Fruit fly (Drosophila melanogaster) whole organism, embryonic: ENCODE measurements around the gene CG6983.

Source experiments
- C15 ChIP-seq: fragments of 200-800 bp; sonication (Bioruptor generic); IDR thresholded peaks from 3 replicates; pipeline ENCODE4 v1.3.6; 2022; ENCODE audit warnings: missing biosample characterization, missing genetic modification characterization
- CG10462 ChIP-seq: fragments of 200-800 bp; sonication (Bioruptor generic); optimal IDR thresholded peaks from 2 replicates; lab custom pipeline; 2016; ENCODE audit warnings: missing biosample characterization, missing genetic modification characterization
- CG12236 ChIP-seq: fragments of 200-800 bp; sonication (Bioruptor generic); optimal IDR thresholded peaks from 2 replicates; lab custom pipeline; 2016; ENCODE audit warnings: missing biosample characterization, missing genetic modification characterization
- CG13296 ChIP-seq: fragments of 200-800 bp; sonication (Bioruptor generic); optimal IDR thresholded peaks from 3 replicates; lab custom pipeline; 2018; ENCODE audit warnings: missing biosample characterization, mild to moderate bottlenecking, missing genetic modification characterization
- CG14860 ChIP-seq: fragments of 200-800 bp; sonication (Bioruptor generic); IDR thresholded peaks from 3 replicates; pipeline ENCODE4 v1.3.6; 2022; ENCODE audit warnings: missing biosample characterization, missing genetic modification characterization; ENCODE audit not compliant: partially characterized antibody
- CG15011 ChIP-seq: fragments of 200-800 bp; sonication (Bioruptor generic); optimal IDR thresholded peaks from 3 replicates; lab custom pipeline; 2018; ENCODE audit warnings: missing biosample characterization, mild to moderate bottlenecking, missing genetic modification characterization
- CG16863 ChIP-seq: fragments of 200-800 bp; sonication (Bioruptor generic); optimal IDR thresholded peaks from 3 replicates; lab custom pipeline; 2016; ENCODE audit warnings: missing biosample characterization, missing genetic modification characterization
- CG17802 ChIP-seq: fragments of 200-800 bp; sonication (Bioruptor generic); optimal IDR thresholded peaks from 2 replicates; lab custom pipeline; 2018; ENCODE audit warnings: missing biosample characterization, mild to moderate bottlenecking, missing genetic modification characterization, moderate library complexity
- CG2120 ChIP-seq: fragments of 200-800 bp; sonication (Bioruptor generic); optimal IDR thresholded peaks from 3 replicates; lab custom pipeline; 2016; ENCODE audit warnings: missing biosample characterization, missing genetic modification characterization
- CG3065 ChIP-seq: fragments of 200-800 bp; sonication (Bioruptor generic); optimal IDR thresholded peaks from 2 replicates; lab custom pipeline; 2016; ENCODE audit warnings: missing biosample characterization, missing genetic modification characterization
- CG33213 ChIP-seq: fragments of 200-800 bp; sonication (Bioruptor generic); optimal IDR thresholded peaks from 3 replicates; lab custom pipeline; 2016; ENCODE audit warnings: missing biosample characterization, missing genetic modification characterization
- CG3726 ChIP-seq: fragments of 200-800 bp; sonication (Bioruptor generic); IDR thresholded peaks from 3 replicates; pipeline ENCODE4, ENCODE4 v1.3.6; 2022; ENCODE audit warnings: missing biosample characterization, missing genetic modification characterization
- CG3995 ChIP-seq: fragments of 200-800 bp; sonication (Bioruptor generic); optimal IDR thresholded peaks from 3 replicates; lab custom pipeline; 2016; ENCODE audit warnings: missing biosample characterization, missing genetic modification characterization
- CG4282 ChIP-seq: fragments of 200-800 bp; sonication (Bioruptor generic); optimal IDR thresholded peaks from 2 replicates; lab custom pipeline; 2016; ENCODE audit warnings: missing biosample characterization, missing genetic modification characterization
- CG4328 ChIP-seq: fragments of 200-800 bp; sonication (Bioruptor generic); optimal IDR thresholded peaks from 3 replicates; lab custom pipeline; 2017; ENCODE audit warnings: missing biosample characterization, missing genetic modification reagents, missing genetic modification characterization
- CG6175 ChIP-seq: fragments of 200-800 bp; sonication (Bioruptor generic); IDR thresholded peaks from 3 replicates; pipeline ENCODE4 v1.3.6; 2022; ENCODE audit warnings: missing biosample characterization, missing genetic modification characterization
- CG6654 ChIP-seq: fragments of 200-800 bp; sonication (Bioruptor generic); optimal IDR thresholded peaks from 2 replicates; lab custom pipeline; 2017; ENCODE audit warnings: missing biosample characterization, mild to moderate bottlenecking, missing genetic modification characterization
- CG7357 ChIP-seq: fragments of 200-800 bp; sonication (Bioruptor generic); IDR thresholded peaks from 3 replicates; pipeline ENCODE4 v1.3.6; 2022; ENCODE audit warnings: missing biosample characterization, missing genetic modification characterization
- CG7745 ChIP-seq: fragments of 200-800 bp; sonication (Bioruptor generic); optimal IDR thresholded peaks from 2 replicates; lab custom pipeline; 2018; ENCODE audit warnings: missing biosample characterization, mild to moderate bottlenecking, missing genetic modification characterization, moderate library complexity
- CG7786 ChIP-seq: fragments of 200-800 bp; sonication (Bioruptor generic); optimal IDR thresholded peaks from 2 replicates; lab custom pipeline; 2016; ENCODE audit warnings: missing biosample characterization, missing genetic modification characterization
- CTCF ChIP-seq: fragments of 200-800 bp; sonication (Bioruptor generic); optimal IDR thresholded peaks from 2 replicates; lab custom pipeline; 2017; ENCODE audit warnings: missing biosample characterization, mild to moderate bottlenecking, missing genetic modification characterization, moderate library complexity
- Drgx ChIP-seq: fragments of 200-800 bp; sonication (Bioruptor generic); IDR thresholded peaks from 2 replicates; pipeline ENCODE4 v1.3.6; 2022; ENCODE audit warnings: missing biosample characterization, missing genetic modification characterization
- ERR ChIP-seq: fragments of 200-800 bp; sonication (Bioruptor generic); optimal IDR thresholded peaks from 2 replicates; lab custom pipeline; 2016; ENCODE audit warnings: missing biosample characterization, missing genetic modification characterization
- Hmr ChIP-seq: fragments of 200-800 bp; sonication (Bioruptor generic); optimal IDR thresholded peaks from 3 replicates; lab custom pipeline; 2017; ENCODE audit warnings: mild to moderate bottlenecking, missing biosample characterization, missing genetic modification reagents, missing genetic modification characterization
- Hmx ChIP-seq: fragments of 200-800 bp; sonication (Bioruptor generic); optimal IDR thresholded peaks from 2 replicates; lab custom pipeline; 2016; ENCODE audit warnings: missing biosample characterization, missing genetic modification characterization
- Jarid2 ChIP-seq: fragments of 200-800 bp; sonication (Bioruptor generic); optimal IDR thresholded peaks from 3 replicates; lab custom pipeline; 2017; ENCODE audit warnings: mild to moderate bottlenecking, missing biosample characterization, missing genetic modification reagents, missing genetic modification characterization
- Lhr ChIP-seq: fragments of 200-800 bp; sonication (Bioruptor generic); optimal IDR thresholded peaks from 3 replicates; lab custom pipeline; 2017; ENCODE audit warnings: mild to moderate bottlenecking, missing biosample characterization, missing genetic modification reagents, missing genetic modification characterization
- Myb ChIP-seq: fragments of 200-800 bp; sonication (Bioruptor generic); optimal IDR thresholded peaks from 2 replicates; lab custom pipeline; 2016; ENCODE audit warnings: missing biosample characterization, missing genetic modification characterization
- Opbp ChIP-seq: fragments of 200-800 bp; sonication (Bioruptor generic); IDR thresholded peaks from 3 replicates; pipeline ENCODE4 v1.3.6; 2022; ENCODE audit warnings: missing biosample characterization, missing genetic modification characterization; ENCODE audit not compliant: partially characterized antibody
- Rx ChIP-seq: fragments of 200-800 bp; sonication (Bioruptor generic); IDR thresholded peaks from 2 replicates; pipeline ENCODE4 v1.3.6; 2022; ENCODE audit warnings: missing biosample characterization, missing genetic modification characterization
- Usf ChIP-seq: fragments of 200-800 bp; sonication (Bioruptor generic); optimal IDR thresholded peaks from 2 replicates; lab custom pipeline; 2017; ENCODE audit warnings: missing genotype, missing biosample characterization, missing genetic modification characterization
- ap ChIP-seq: fragments of 200-800 bp; sonication (Bioruptor generic); IDR thresholded peaks from 2 replicates; pipeline ENCODE4 v1.3.6; 2022; ENCODE audit warnings: missing biosample characterization, missing genetic modification characterization
- br ChIP-seq: fragments of >200 bp; optimal IDR thresholded peaks from 2 replicates; lab custom pipeline; 2017
- cato ChIP-seq: fragments of 200-800 bp; sonication (Bioruptor generic); optimal IDR thresholded peaks from 2 replicates; lab custom pipeline; 2016; ENCODE audit warnings: missing biosample characterization, missing genetic modification characterization, borderline replicate concordance
- da ChIP-seq: fragments of 200-800 bp; sonication (Bioruptor generic); optimal IDR thresholded peaks from 2 replicates; lab custom pipeline; 2016; ENCODE audit warnings: missing biosample characterization, missing genetic modification characterization
- danr ChIP-seq: fragments of 200-800 bp; sonication (Bioruptor generic); IDR thresholded peaks from 2 replicates; pipeline ENCODE4 v1.3.6; 2022; ENCODE audit warnings: missing biosample characterization, missing genetic modification characterization
- disco-r ChIP-seq: fragments of 200-800 bp; sonication (Bioruptor generic); optimal IDR thresholded peaks from 2 replicates; lab custom pipeline; 2016; ENCODE audit warnings: missing biosample characterization, missing genetic modification characterization
- exex ChIP-seq: fragments of 200-800 bp; sonication (Bioruptor generic); optimal IDR thresholded peaks from 4 replicates; lab custom pipeline; 2018; ENCODE audit warnings: missing biosample characterization, mild to moderate bottlenecking, missing genetic modification characterization, moderate library complexity
- gem ChIP-seq: fragments of 200-800 bp; sonication (Bioruptor generic); optimal IDR thresholded peaks from 2 replicates; lab custom pipeline; 2019; ENCODE audit warnings: missing biosample characterization, mild to moderate bottlenecking, missing genetic modification characterization, moderate library complexity
- hth ChIP-seq: fragments of >200 bp; optimal IDR thresholded peaks from 2 replicates; lab custom pipeline; 2017; ENCODE audit warnings: inconsistent platforms
- rib ChIP-seq: fragments of 200-800 bp; sonication (Bioruptor generic); IDR thresholded peaks from 2 replicates; pipeline ENCODE4 v1.3.6; 2022; ENCODE audit warnings: missing biosample characterization, missing genetic modification characterization
- sens ChIP-seq: fragments of 200-800 bp; sonication (Bioruptor generic); peaks from one replicate; lab custom pipeline; 2016; ENCODE audit warnings: missing biosample characterization, missing genetic modification characterization
- slbo ChIP-seq: fragments of 200-800 bp; sonication (Bioruptor generic); IDR thresholded peaks from 2 replicates; pipeline ENCODE4 v1.3.6; 2022; ENCODE audit warnings: missing biosample characterization, missing genetic modification characterization
- ssp ChIP-seq: fragments of 200-800 bp; sonication (Bioruptor generic); IDR thresholded peaks from 2 replicates; pipeline ENCODE4 v1.3.6; 2022; ENCODE audit warnings: missing biosample characterization, missing genetic modification characterization
- stwl ChIP-seq: fragments of 200-800 bp; sonication (Bioruptor generic); optimal IDR thresholded peaks from 3 replicates; lab custom pipeline; 2018; ENCODE audit warnings: missing biosample characterization, mild to moderate bottlenecking, missing genetic modification characterization, moderate library complexity
- sug ChIP-seq: fragments of 200-800 bp; optimal IDR thresholded peaks from 2 replicates; lab custom pipeline; 2019; ENCODE audit warnings: missing biosample characterization, mild to moderate bottlenecking, missing genetic modification characterization, moderate library complexity
- tio ChIP-seq: fragments of 200-800 bp; sonication (Bioruptor generic); optimal IDR thresholded peaks from 2 replicates; lab custom pipeline; 2017; ENCODE audit warnings: missing biosample characterization, missing genetic modification characterization, inconsistent platforms
- toy ChIP-seq: fragments of 200-800 bp; sonication (Bioruptor generic); IDR thresholded peaks from 2 replicates; pipeline ENCODE4 v1.3.6; 2022; ENCODE audit warnings: missing biosample characterization, missing genetic modification characterization
- trem ChIP-seq: fragments of 200-800 bp; optimal IDR thresholded peaks from 3 replicates; lab custom pipeline; 2019; ENCODE audit warnings: missing biosample characterization, mild to moderate bottlenecking, missing genetic modification characterization, moderate library complexity
- ttk ChIP-seq: fragments of 200-800 bp; sonication (Bioruptor generic); IDR thresholded peaks from 2 replicates; pipeline ENCODE4 v2.1.2; 2022; ENCODE audit warnings: missing biosample characterization, missing genetic modification characterization
- twi ChIP-seq: fragments of 200-800 bp; optimal IDR thresholded peaks from 2 replicates; lab custom pipeline; 2019; ENCODE audit warnings: missing biosample characterization, mild to moderate bottlenecking, missing genetic modification characterization, moderate library complexity
- vnd ChIP-seq: fragments of 200-800 bp; sonication (Bioruptor generic); IDR thresholded peaks from 3 replicates; pipeline ENCODE4 v1.3.6; 2022; ENCODE audit warnings: missing biosample characterization, missing genetic modification characterization; ENCODE audit not compliant: partially characterized antibody
- zen2 ChIP-seq: fragments of 200-800 bp; sonication (Bioruptor generic); IDR thresholded peaks from 3 replicates; pipeline ENCODE4 v1.3.6; 2022; ENCODE audit warnings: missing biosample characterization, missing genetic modification characterization; ENCODE audit not compliant: partially characterized antibody
- zfh1 ChIP-seq: fragments of 200-800 bp; sonication (Bioruptor generic); IDR thresholded peaks from 3 replicates; pipeline ENCODE4 v1.3.6; 2022; ENCODE audit warnings: missing biosample characterization, missing genetic modification characterization

The CG6983 gene

DNA sequence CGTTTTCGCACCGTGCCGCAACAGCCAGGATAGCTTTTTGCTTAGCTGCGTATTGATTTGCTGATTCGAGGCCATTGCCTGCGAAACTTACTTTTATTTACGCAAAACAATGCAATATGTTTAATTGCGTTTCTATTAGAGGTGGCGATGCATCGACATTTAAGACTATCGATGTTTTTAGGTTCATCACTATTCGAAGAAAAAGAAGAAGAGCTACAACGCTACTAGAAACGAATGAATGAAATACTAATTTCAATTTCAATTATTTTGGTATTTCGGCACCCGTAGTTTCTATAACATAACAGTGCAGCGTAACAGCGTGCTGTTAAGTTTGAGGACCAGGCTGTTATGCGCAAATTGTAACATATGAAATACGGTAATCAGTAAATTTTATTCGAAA, 44.1 kb downstream of the CG6983 start, which contains the start of the genes Tpt, mkg-p and CG13667:
TSS of gene Tpt (minus strand) at position 155 of the 400 bp plus-strand sequence.
TSS of gene mkg-p (minus strand) at position 155 of the 400 bp plus-strand sequence.
TSS of gene CG13667 (plus strand) at position 332 of the 400 bp plus-strand sequence.
- TF ChIP-seq hth (lab: Kevin White, UChicago) (no peak), trem (peak; percentile 68), vnd (GFP tag; lab: Robert Waterston, UW) (peak; percentile 72), Rx (GFP tag; lab: Robert Waterston, UW) (no peak), CG3726 (no peak), Drgx (GFP tag; lab: Robert Waterston, UW) (no peak), CG6654 (GFP tag; lab: Kevin White, UChicago) (no peak), rib (GFP tag; lab: Robert Waterston, UW) (no peak), Hmx (GFP tag; lab: Kevin White, UChicago) (no peak), exex (tag; lab: Kevin White, UChicago) (no peak), br (lab: Kevin White, UChicago) (no peak), CG2120 (GFP tag; lab: Kevin White, UChicago) (no peak), toy (GFP tag; lab: Robert Waterston, UW) (no peak), CG12236 (GFP tag; lab: Kevin White, UChicago) (no peak), CG13296 (GFP tag; lab: Kevin White, UChicago) (no peak), slbo (GFP tag; lab: Robert Waterston, UW) (no peak), Opbp (GFP tag; lab: Robert Waterston, UW) (peak; percentile 89), CTCF (peak; percentile 23), Myb (GFP tag; lab: Kevin White, UChicago) (peak; percentile 33), CG3995 (peak; percentile 31), CG15011 (no peak), CG16863 (GFP tag; lab: Kevin White, UChicago) (no peak), Hmr (GFP tag; lab: Kevin White, UChicago) (no peak), ERR (GFP tag; lab: Kevin White, UChicago) (no peak), tio (GFP tag; lab: Kevin White, UChicago) (no peak), CG14860 (GFP tag; lab: Robert Waterston, UW) (peak; percentile 66; the same call in 2 of the 3 replicates), CG7357 (no peak), CG10462 (no peak), twi (tag; lab: Kevin White, UChicago) (no peak), CG6175 (GFP tag; lab: Robert Waterston, UW) (no peak), CG7745 (tag; lab: Kevin White, UChicago) (no peak), disco-r (no peak), zen2 (GFP tag; lab: Robert Waterston, UW) (peak; percentile 35; the same call in 1 of the 3 replicates), C15 (GFP tag; lab: Robert Waterston, UW) (no peak), gem (tag; lab: Kevin White, UChicago) (no peak), CG17802 (tag; lab: Kevin White, UChicago) (no peak), CG7786 (GFP tag; lab: Kevin White, UChicago) (no peak), CG3065 (no peak), ap (GFP tag; lab: Robert Waterston, UW) (no peak), danr (GFP tag; lab: Robert Waterston, UW) (no peak), ssp (GFP tag; lab: Robert Waterston, UW) (no peak), zfh1 (GFP tag; lab: Robert Waterston, UW) (no peak), Jarid2 (GFP tag; lab: Kevin White, UChicago) (no peak), CG4328 (GFP tag; lab: Kevin White, UChicago) (no peak), sug (tag; lab: Kevin White, UChicago) (no peak), da (no peak), sens (GFP tag; lab: Kevin White, UChicago) (peak; percentile 78), stwl (tag; lab: Kevin White, UChicago) (peak; percentile 81), ttk (GFP tag; lab: Robert Waterston, UW) (no peak), CG33213 (GFP tag; lab: Kevin White, UChicago) (peak; percentile 27), Lhr (GFP tag; lab: Kevin White, UChicago) (peak; percentile 16), CG4282 (GFP tag; lab: Kevin White, UChicago) (no peak), cato (GFP tag; lab: Kevin White, UChicago) (no peak), Usf (no peak)
